Worm (Caenorhabditis elegans): Measurements from ENCODE around the gene F59E11.2.

Gene F59E11.2

DNA sequence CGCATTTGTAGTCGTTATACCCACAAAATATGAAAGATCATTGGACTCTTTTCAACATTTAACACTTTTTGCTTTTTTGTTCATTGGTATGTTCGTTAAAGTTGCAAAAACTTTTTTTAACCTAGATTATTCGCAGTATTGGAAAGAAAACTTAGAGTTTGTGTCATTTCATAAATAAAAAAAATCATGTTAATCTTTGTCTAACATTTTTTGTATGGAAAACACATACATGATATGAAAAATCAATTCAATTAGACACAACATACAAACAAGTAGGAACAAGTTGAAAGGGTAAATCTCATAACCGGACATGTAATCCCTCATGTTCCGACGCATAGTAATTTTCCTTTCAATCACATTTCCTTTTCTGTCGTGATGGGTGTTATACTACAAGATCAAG lies at the start of gene F59E11.2:
Gene F59E11.2 (plus strand): TSS at position 301 of the 400 bp plus-strand sequence.
- TF ChIP-seq egl-27 (tag; optimal IDR thresholded peaks at IDR 0.05) (no peak), nhr-10 (tag; optimal IDR thresholded peaks at IDR 0.05) (no peak), sem-4 (tag; optimal IDR thresholded peaks at IDR 0.05) (no peak), lin-39 (tag; optimal IDR thresholded peaks at IDR 0.05) (no peak)

DNA sequence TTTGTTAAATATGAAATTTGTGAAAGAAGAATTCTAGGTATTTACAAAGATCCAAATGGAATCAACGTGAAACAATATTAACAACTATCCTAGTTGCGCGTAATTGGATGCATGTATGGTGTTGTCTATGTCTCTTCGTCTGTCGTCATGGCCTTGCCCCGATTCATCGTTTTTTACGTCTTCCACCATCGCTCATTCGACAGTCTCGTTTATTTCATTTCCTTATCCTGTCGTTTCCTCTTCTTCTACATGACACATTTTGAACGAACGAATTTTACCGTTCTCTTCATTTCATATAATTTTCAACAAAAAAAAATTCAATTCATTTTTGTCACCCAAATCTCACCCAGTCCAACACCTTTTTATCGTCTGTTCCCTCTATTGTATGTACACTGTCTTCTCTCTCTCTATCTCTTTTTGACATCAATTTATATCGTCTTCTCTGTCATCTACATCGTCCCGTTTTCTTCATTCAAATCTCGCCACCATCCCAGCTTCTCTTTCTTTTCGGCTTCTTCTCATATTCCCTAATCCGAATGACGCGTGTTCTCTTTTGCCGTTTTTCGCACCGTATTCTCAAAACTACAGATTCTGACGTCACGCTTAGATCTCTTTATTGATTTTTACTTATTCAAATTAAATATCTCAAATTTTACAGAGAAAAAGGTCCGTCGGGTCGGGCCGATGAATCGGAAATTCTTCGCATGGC lies 44.7 kb upstream of the F59E11.2 start, which contains the start of gene ttc-17:
Gene ttc-17 (plus strand): TSS at position 659 of the 709 bp plus-strand sequence.
- TF ChIP-seq peb-1 (tag; optimal IDR thresholded peaks at IDR 0.05): no peak
- TF ChIP-seq nhr-12 (tag; optimal IDR thresholded peaks at IDR 0.05): no peak
- TF ChIP-seq ceh-16 (tag; optimal IDR thresholded peaks at IDR 0.05): no peak
- TF ChIP-seq C34F6.9 (tag; optimal IDR thresholded peaks at IDR 0.05): no peak
- no peak for TF ChIP-seq nhr-129 (tag; optimal IDR thresholded peaks at IDR 0.05)
- TF ChIP-seq lin-39 (tag; optimal IDR thresholded peaks at IDR 0.05): no peak
- TF ChIP-seq dmd-4 (tag; optimal IDR thresholded peaks at IDR 0.05): no peak
- no peak for TF ChIP-seq lsy-2 (tag; optimal IDR thresholded peaks at IDR 0.05)
- no peak for TF ChIP-seq aly-2 (tag; optimal IDR thresholded peaks at IDR 0.05)
- no peak for TF ChIP-seq nhr-11 (tag; optimal IDR thresholded peaks at IDR 0.05)
- TF ChIP-seq sma-3 (GFP tag; optimal IDR thresholded peaks at IDR 0.05): no peak

DNA sequence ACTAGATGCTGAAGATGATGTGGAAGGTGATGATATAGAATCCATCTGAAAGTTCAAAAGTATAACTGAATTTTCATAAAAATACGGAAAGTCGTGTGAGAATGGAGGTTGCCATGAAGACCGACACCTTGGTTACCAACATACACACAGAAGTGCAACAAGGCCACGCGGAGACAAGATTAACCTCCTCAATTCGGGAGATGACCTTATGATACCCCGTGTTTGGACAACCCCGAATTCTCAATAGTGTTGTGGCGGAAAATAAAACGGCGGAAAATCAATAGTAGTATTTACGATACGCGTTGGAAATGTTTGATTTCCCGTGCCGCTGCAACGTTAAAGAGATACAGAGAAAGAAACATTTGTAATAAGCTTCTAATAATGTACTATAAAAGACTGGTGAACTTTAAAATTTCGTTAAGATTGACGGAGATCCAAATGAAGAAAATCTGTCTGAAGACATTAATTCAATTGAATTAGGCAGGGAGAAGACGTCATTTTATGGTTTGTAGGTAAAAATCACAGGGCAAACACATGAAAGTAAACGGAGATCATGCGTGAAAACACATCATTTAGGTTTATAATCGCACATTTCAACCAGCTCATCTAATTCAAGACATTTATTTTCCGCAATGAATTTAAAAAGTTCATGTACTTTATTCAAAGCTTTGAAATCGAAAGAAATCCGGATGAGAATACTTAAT lies 37.1 kb upstream of the F59E11.2 start, which contains the start of gene nhr-44:
Gene nhr-44 (minus strand): TSS at position 51 of the 704 bp plus-strand sequence.
- TF ChIP-seq nhr-25 (tag; optimal IDR thresholded peaks at IDR 0.05) (peak; percentile 43), sma-9 (GFP tag; optimal IDR thresholded peaks at IDR 0.05) (peak; percentile 15), sma-9 (tag; optimal IDR thresholded peaks at IDR 0.05) (no peak), nhr-129 (tag; optimal IDR thresholded peaks at IDR 0.05) (peak; percentile 23), ceh-16 (tag; optimal IDR thresholded peaks at IDR 0.05) (no peak), fos-1 (tag; optimal IDR thresholded peaks at IDR 0.05) (peak; percentile 14), lsy-2 (tag; optimal IDR thresholded peaks at IDR 0.05) (peak in 1 of 2 experiments; percentile 4), nhr-6 (tag; optimal IDR thresholded peaks at IDR 0.05) (no peak)

- TF ChIP-seq ZK546.5 (tag; optimal IDR thresholded peaks at IDR 0.05) (no peak), nhr-21 (tag; optimal IDR thresholded peaks at IDR 0.05) (no peak), nhr-129 (tag; optimal IDR thresholded peaks at IDR 0.05) (no peak), sma-9 (GFP tag; optimal IDR thresholded peaks at IDR 0.05) (no peak), sma-9 (tag; optimal IDR thresholded peaks at IDR 0.05) (no peak), lsy-2 (tag; optimal IDR thresholded peaks at IDR 0.05) (no peak), nhr-10 (tag; optimal IDR thresholded peaks at IDR 0.05) (no peak), mbf-1 (tag; optimal IDR thresholded peaks at IDR 0.05) (no peak), mdl-1 (tag; optimal IDR thresholded peaks at IDR 0.05) (no peak), ztf-11 (tag; optimal IDR thresholded peaks at IDR 0.05) (no peak), Y55F3AM.14 (GFP tag; optimal IDR thresholded peaks at IDR 0.05) (no peak), blmp-1 (tag; optimal IDR thresholded peaks at IDR 0.05; ENCODE audit: insufficient read depth) (no peak), ztf-1 (GFP tag; conservative IDR thresholded peaks at IDR 0.05) (no peak), dmd-4 (tag; optimal IDR thresholded peaks at IDR 0.05) (no peak)
These were observed 35.2 kb upstream of the F59E11.2 start, which contains the start of gene nhr-219 for ce11 chrV:8966086-8966485. TSS of gene nhr-219 (minus strand) at chrV:8966186.

- TF ChIP-seq nhr-12 (tag; optimal IDR thresholded peaks at IDR 0.05) (no peak), C34F6.9 (tag; optimal IDR thresholded peaks at IDR 0.05) (no peak), sma-9 (GFP tag; optimal IDR thresholded peaks at IDR 0.05) (no peak), sma-9 (tag; optimal IDR thresholded peaks at IDR 0.05) (no peak), zag-1 (tag; optimal IDR thresholded peaks at IDR 0.05) (no peak), unc-62 (GFP tag; optimal IDR thresholded peaks at IDR 0.05) (no peak), gmeb-1 (tag; optimal IDR thresholded peaks at IDR 0.05) (no peak), ztf-1 (GFP tag; conservative IDR thresholded peaks at IDR 0.05) (no peak), sem-4 (tag; optimal IDR thresholded peaks at IDR 0.05) (no peak), elt-1 (tag; optimal IDR thresholded peaks at IDR 0.05) (no peak), nhr-25 (tag; optimal IDR thresholded peaks at IDR 0.05) (no peak), aly-2 (tag; optimal IDR thresholded peaks at IDR 0.05) (no peak), fos-1 (tag; optimal IDR thresholded peaks at IDR 0.05) (no peak), elt-3 (tag; optimal IDR thresholded peaks at IDR 0.05) (no peak), nhr-237 (tag; optimal IDR thresholded peaks at IDR 0.05) (no peak), egl-27 (tag; optimal IDR thresholded peaks at IDR 0.05) (no peak)
These were observed 29.0 kb upstream of the F59E11.2 start, which contains the start of gene nhr-195 for ce11 chrV:8972271-8972670. TSS of gene nhr-195 (minus strand) at chrV:8972371.

All from whole organism, L2 larva.